1 fruit fly cellular context compared by ENCODE assay signal in the genomic region with DNA sequence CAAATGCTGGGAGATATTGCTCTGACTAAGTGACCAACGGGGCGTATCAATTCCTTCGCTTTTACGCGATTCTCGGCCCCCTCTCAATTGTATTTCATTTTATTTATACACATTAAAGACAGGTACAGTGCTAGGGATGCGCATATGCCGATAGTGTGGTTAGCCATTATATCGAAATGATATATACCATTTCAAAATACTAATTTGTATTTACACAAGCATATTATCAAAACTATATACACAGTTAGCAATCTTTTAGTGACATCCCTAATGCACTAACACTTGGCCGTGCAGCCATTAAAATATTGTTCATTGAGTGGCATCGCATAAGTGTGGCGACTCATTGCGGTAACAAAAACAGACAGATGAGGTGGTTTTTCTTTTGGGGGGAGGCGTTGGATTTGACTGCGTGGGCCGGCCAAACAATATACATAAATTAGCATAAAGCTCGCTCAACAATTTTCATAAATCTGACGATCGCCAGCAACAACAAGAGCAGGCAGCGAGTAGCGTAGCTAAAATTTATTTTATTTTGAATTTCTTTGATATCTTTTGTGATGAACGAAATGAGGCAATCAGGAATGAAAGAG.
TF ChIP-seq lines count a peak whose summit lies in the region.

No protein-coding gene starts in this region.

TF ChIP-seq in whole organism, embryonic, 481 proteins besides CTCF, POLR2A, EP300 and RAD21 (continued from another document and continues in another):
- TF ChIP-seq CG32532 (GFP tag; IDR thresholded peaks at IDR 0.05; lab: Robert Waterston, UW) (peak; percentile 74), Nf-YC (tag; optimal IDR thresholded peaks at IDR 0.05; lab: Kevin White, UChicago) (no peak), CG30020 (tag; optimal IDR thresholded peaks at IDR 0.05; lab: Kevin White, UChicago) (no peak), CkIIα-i1 (GFP tag; IDR thresholded peaks at IDR 0.05; lab: Robert Waterston, UW) (no peak), jumu (GFP tag; optimal IDR thresholded peaks at IDR 0.05; lab: Kevin White, UChicago) (no peak), ash1 (GFP tag; optimal IDR thresholded peaks at IDR 0.05; lab: Kevin White, UChicago) (no peak), CG17328 (GFP tag; IDR thresholded peaks at IDR 0.05; lab: Robert Waterston, UW) (no peak), bbx (GFP tag; IDR thresholded peaks at IDR 0.05; lab: Robert Waterston, UW; ENCODE audit: partially characterized antibody) (no peak), cad (GFP tag; optimal IDR thresholded peaks at IDR 0.05; lab: Kevin White, UChicago) (no peak), CG11696 (GFP tag; IDR thresholded peaks at IDR 0.05; lab: Robert Waterston, UW) (no peak), Nf-YA (GFP tag; IDR thresholded peaks at IDR 0.05; lab: Robert Waterston, UW) (no peak), CG6683 (GFP tag; optimal IDR thresholded peaks at IDR 0.05; lab: Kevin White, UChicago) (no peak), Hmr (GFP tag; optimal IDR thresholded peaks at IDR 0.05; lab: Kevin White, UChicago) (no peak), phol (tag; optimal IDR thresholded peaks at IDR 0.05; lab: Kevin White, UChicago) (peak; percentile 10), Hsf (GFP tag; optimal IDR thresholded peaks at IDR 0.05; lab: Kevin White, UChicago) (no peak), CG2202 (tag; optimal IDR thresholded peaks at IDR 0.05; lab: Kevin White, UChicago) (no peak), sens (GFP tag; lab: Kevin White, UChicago) (peak; percentile 85), CrebB (tag; optimal IDR thresholded peaks at IDR 0.05; lab: Kevin White, UChicago) (no peak), shn (GFP tag; optimal IDR thresholded peaks at IDR 0.05; lab: Kevin White, UChicago) (no peak), CG3407 (GFP tag; optimal IDR thresholded peaks at IDR 0.05; lab: Kevin White, UChicago) (no peak), Hand (GFP tag; optimal IDR thresholded peaks at IDR 0.05; lab: Kevin White, UChicago) (no peak), dysf (GFP tag; IDR thresholded peaks at IDR 0.05; lab: Robert Waterston, UW) (peak; percentile 63; the same call in 2 of the 3 replicates), PHDP (tag; optimal IDR thresholded peaks at IDR 0.05; lab: Kevin White, UChicago) (no peak), az2 (GFP tag; optimal IDR thresholded peaks at IDR 0.05; lab: Kevin White, UChicago) (no peak), rib (GFP tag; IDR thresholded peaks at IDR 0.05; lab: Robert Waterston, UW) (no peak), CG18011 (GFP tag; optimal IDR thresholded peaks at IDR 0.05; lab: Kevin White, UChicago) (no peak), scrt (GFP tag; optimal IDR thresholded peaks at IDR 0.05; lab: Kevin White, UChicago) (no peak), HLH54F (GFP tag; optimal IDR thresholded peaks at IDR 0.05; lab: Kevin White, UChicago) (no peak), esg (GFP tag; conservative IDR thresholded peaks at IDR 0.05; lab: Robert Waterston, UW) (0 out of 2 replicates have a peak, but pooled peaks have one; percentile 16), Nf-YB (GFP tag; optimal IDR thresholded peaks at IDR 0.05; lab: Kevin White, UChicago) (no peak), CG12071 (GFP tag; optimal IDR thresholded peaks at IDR 0.05; lab: Kevin White, UChicago) (no peak), B-H1 (GFP tag; IDR thresholded peaks at IDR 0.05; lab: Robert Waterston, UW) (no peak), CG17359 (tag; optimal IDR thresholded peaks at IDR 0.05; lab: Kevin White, UChicago) (peak; percentile 41), gce (GFP tag; IDR thresholded peaks at IDR 0.05; lab: Robert Waterston, UW) (no peak), lilli (GFP tag; optimal IDR thresholded peaks at IDR 0.05; lab: Kevin White, UChicago) (no peak), klu (GFP tag; IDR thresholded peaks at IDR 0.05; lab: Robert Waterston, UW) (no peak), Max (GFP tag; optimal IDR thresholded peaks at IDR 0.05; lab: Kevin White, UChicago) (no peak), CG5953 (GFP tag; IDR thresholded peaks at IDR 0.05; lab: Robert Waterston, UW) (no peak), CG12942 (GFP tag; optimal IDR thresholded peaks at IDR 0.05; lab: Kevin White, UChicago) (no peak), CG10209 (GFP tag; optimal IDR thresholded peaks at IDR 0.05; lab: Kevin White, UChicago) (peak; percentile 17), CG18476 (GFP tag; optimal IDR thresholded peaks at IDR 0.05; lab: Kevin White, UChicago) (no peak), CG12299 (tag; optimal IDR thresholded peaks at IDR 0.05; lab: Kevin White, UChicago) (no peak), run (tag; optimal IDR thresholded peaks at IDR 0.05; lab: Kevin White, UChicago) (peak; percentile 18), seq (GFP tag; IDR thresholded peaks at IDR 0.05; lab: Robert Waterston, UW) (no peak), zf30C (GFP tag; optimal IDR thresholded peaks at IDR 0.05; lab: Kevin White, UChicago) (no peak), amos (GFP tag; IDR thresholded peaks at IDR 0.05; lab: Robert Waterston, UW; ENCODE audit: partially characterized antibody) (no peak), her (GFP tag; optimal IDR thresholded peaks at IDR 0.05; lab: Kevin White, UChicago) (no peak), D19A (tag; optimal IDR thresholded peaks at IDR 0.05; lab: Kevin White, UChicago) (no peak), CG2875 (GFP tag; optimal IDR thresholded peaks at IDR 0.05; lab: Kevin White, UChicago) (no peak), crol (GFP tag; IDR thresholded peaks at IDR 0.05; lab: Robert Waterston, UW) (no peak), br (optimal IDR thresholded peaks at IDR 0.05; lab: Kevin White, UChicago) (no peak), CG7271 (tag; optimal IDR thresholded peaks at IDR 0.05; lab: Kevin White, UChicago) (no peak), CG33213 (GFP tag; optimal IDR thresholded peaks at IDR 0.05; lab: Kevin White, UChicago) (no peak), Myb (GFP tag; optimal IDR thresholded peaks at IDR 0.05; lab: Kevin White, UChicago) (no peak), abd-A (tag; optimal IDR thresholded peaks at IDR 0.05; lab: Kevin White, UChicago) (no peak), onecut (GFP tag; IDR thresholded peaks at IDR 0.05; lab: Robert Waterston, UW) (no peak), tap (tag; optimal IDR thresholded peaks at IDR 0.05; lab: Kevin White, UChicago) (no peak), Tbp (GFP tag; optimal IDR thresholded peaks at IDR 0.05; lab: Kevin White, UChicago) (no peak), Gug (GFP tag; IDR thresholded peaks at IDR 0.05; lab: Robert Waterston, UW) (peak; percentile 18; the same call in 1 of the 4 replicates), CG4360 (GFP tag; IDR thresholded peaks at IDR 0.05; lab: Robert Waterston, UW) (no peak), CG8924 (tag; optimal IDR thresholded peaks at IDR 0.05; lab: Kevin White, UChicago) (peak; percentile 3), CG6791 (GFP tag; IDR thresholded peaks at IDR 0.05; lab: Robert Waterston, UW; ENCODE audit: partially characterized antibody) (no peak), vvl (GFP tag; IDR thresholded peaks at IDR 0.05; lab: Robert Waterston, UW) (peak; percentile 36; the same call in 1 of the 2 replicates), kni (GFP tag; optimal IDR thresholded peaks at IDR 0.05; lab: Kevin White, UChicago) (no peak), CG4730 (GFP tag; IDR thresholded peaks at IDR 0.05; lab: Robert Waterston, UW) (0 out of 2 replicates have a peak, but pooled peaks have one; percentile 18), pros (GFP tag; optimal IDR thresholded peaks at IDR 0.05; lab: Kevin White, UChicago) (no peak), sima (GFP tag; optimal IDR thresholded peaks at IDR 0.05; lab: Kevin White, UChicago) (no peak), Meics (GFP tag; optimal IDR thresholded peaks at IDR 0.05; lab: Kevin White, UChicago) (peak; percentile 18), toy (GFP tag; IDR thresholded peaks at IDR 0.05; lab: Robert Waterston, UW) (no peak), jing (GFP tag; optimal IDR thresholded peaks at IDR 0.05; lab: Kevin White, UChicago) (no peak), tx (GFP tag; optimal IDR thresholded peaks at IDR 0.05; lab: Kevin White, UChicago) (no peak), CG9609 (GFP tag; optimal IDR thresholded peaks at IDR 0.05; lab: Kevin White, UChicago) (no peak), CG10321 (GFP tag; IDR thresholded peaks at IDR 0.05; lab: Robert Waterston, UW) (no peak), dati (GFP tag; IDR thresholded peaks at IDR 0.05; lab: Robert Waterston, UW) (no peak), so (GFP tag; IDR thresholded peaks at IDR 0.05; lab: Robert Waterston, UW) (0 out of 3 replicates have a peak, but pooled peaks have one; percentile 17), CG6765 (GFP tag; optimal IDR thresholded peaks at IDR 0.05; lab: Kevin White, UChicago) (no peak), CG5180 (GFP tag; optimal IDR thresholded peaks at IDR 0.05; lab: Kevin White, UChicago) (no peak), Neu2 (GFP tag; optimal IDR thresholded peaks at IDR 0.05; lab: Kevin White, UChicago; ENCODE audit: borderline replicate concordance) (no peak), dimm (GFP tag; IDR thresholded peaks at IDR 0.05; lab: Robert Waterston, UW) (no peak), pan (optimal IDR thresholded peaks at IDR 0.05; lab: Kevin White, UChicago) (no peak), pan (GFP tag; optimal IDR thresholded peaks at IDR 0.05 in 1 of 2, IDR thresholded peaks at IDR 0.05 in 1 of 2) (peak in 1 of 2 experiments; percentile 37), CG34422 (GFP tag; IDR thresholded peaks at IDR 0.05; lab: Robert Waterston, UW) (no peak), odd (GFP tag; optimal IDR thresholded peaks at IDR 0.05; lab: Kevin White, UChicago) (no peak), CG11456 (GFP tag; IDR thresholded peaks at IDR 0.05; lab: Robert Waterston, UW) (no peak), CG6175 (GFP tag; IDR thresholded peaks at IDR 0.05; lab: Robert Waterston, UW) (no peak; the same call in 2 of the 3 replicates), ken (GFP tag; IDR thresholded peaks at IDR 0.05; lab: Robert Waterston, UW) (no peak), CG9797 (GFP tag; optimal IDR thresholded peaks at IDR 0.05; lab: Kevin White, UChicago) (no peak), CG11723 (GFP tag; optimal IDR thresholded peaks at IDR 0.05; lab: Kevin White, UChicago) (no peak), CG15011 (GFP tag; optimal IDR thresholded peaks at IDR 0.05; lab: Kevin White, UChicago) (no peak), schlank (tag; optimal IDR thresholded peaks at IDR 0.05; lab: Kevin White, UChicago) (no peak), Lhr (GFP tag; optimal IDR thresholded peaks at IDR 0.05; lab: Kevin White, UChicago) (no peak), CG12219 (GFP tag; optimal IDR thresholded peaks at IDR 0.05; lab: Kevin White, UChicago) (no peak), CG16863 (GFP tag; optimal IDR thresholded peaks at IDR 0.05; lab: Kevin White, UChicago) (no peak), wek (GFP tag; optimal IDR thresholded peaks at IDR 0.05; lab: Kevin White, UChicago) (no peak), Bteb2 (GFP tag; optimal IDR thresholded peaks at IDR 0.05; lab: Kevin White, UChicago) (no peak), HHEX (GFP tag; optimal IDR thresholded peaks at IDR 0.05; lab: Kevin White, UChicago) (no peak), CG34376 (GFP tag; optimal IDR thresholded peaks at IDR 0.05; lab: Kevin White, UChicago) (no peak), CG15073 (GFP tag; optimal IDR thresholded peaks at IDR 0.05; lab: Kevin White, UChicago) (no peak), Pdp1 (GFP tag; optimal IDR thresholded peaks at IDR 0.05; lab: Kevin White, UChicago) (peak in 1 of 2 experiments; percentile 43), crc (GFP tag; optimal IDR thresholded peaks at IDR 0.05; lab: Kevin White, UChicago) (no peak), Dp (GFP tag; optimal IDR thresholded peaks at IDR 0.05; lab: Kevin White, UChicago) (no peak), chinmo (GFP tag; IDR thresholded peaks at IDR 0.05; lab: Robert Waterston, UW; ENCODE audit: partially characterized antibody) (no peak), Doc2 (GFP tag; IDR thresholded peaks at IDR 0.05; lab: Robert Waterston, UW) (no peak), prd (optimal IDR thresholded peaks at IDR 0.05; lab: Kevin White, UChicago) (no peak), prd (GFP tag; IDR thresholded peaks at IDR 0.05; lab: Robert Waterston, UW) (peak; percentile 56; the same call in 2 of the 3 replicates), vnd (GFP tag; IDR thresholded peaks at IDR 0.05; lab: Robert Waterston, UW; ENCODE audit: partially characterized antibody) (0 out of 3 replicates have a peak, but pooled peaks have one; percentile 21), CG7372 (GFP tag; IDR thresholded peaks at IDR 0.05; lab: Robert Waterston, UW) (0 out of 2 replicates have a peak, but pooled peaks have one; percentile 24), D19B (GFP tag; optimal IDR thresholded peaks at IDR 0.05; lab: Kevin White, UChicago) (no peak), grn (GFP tag; optimal IDR thresholded peaks at IDR 0.05; lab: Kevin White, UChicago) (no peak), Ptx1 (GFP tag; IDR thresholded peaks at IDR 0.05; lab: Robert Waterston, UW) (peak; percentile 44), ato (GFP tag; IDR thresholded peaks at IDR 0.05; lab: Robert Waterston, UW; ENCODE audit: partially characterized antibody) (no peak), Dbx (GFP tag; IDR thresholded peaks at IDR 0.05; lab: Robert Waterston, UW) (peak; percentile 66; the same call in 2 of the 3 replicates), HLHmδ (GFP tag; optimal IDR thresholded peaks at IDR 0.05; lab: Kevin White, UChicago) (no peak), CG7786 (GFP tag; optimal IDR thresholded peaks at IDR 0.05; lab: Kevin White, UChicago) (no peak), bsh (GFP tag; optimal IDR thresholded peaks at IDR 0.05; lab: Kevin White, UChicago) (peak in 1 of 2 experiments; percentile 23), E2f2 (GFP tag; IDR thresholded peaks at IDR 0.05; lab: Robert Waterston, UW) (no peak), Lpt (GFP tag; optimal IDR thresholded peaks at IDR 0.05; lab: Kevin White, UChicago) (no peak), dpn (GFP tag; optimal IDR thresholded peaks at IDR 0.05; lab: Kevin White, UChicago) (no peak), danr (GFP tag; IDR thresholded peaks at IDR 0.05; lab: Robert Waterston, UW) (no peak), repo (GFP tag; optimal IDR thresholded peaks at IDR 0.05; lab: Kevin White, UChicago) (no peak), B-H2 (GFP tag; optimal IDR thresholded peaks at IDR 0.05; lab: Kevin White, UChicago) (no peak), Fer2 (tag; optimal IDR thresholded peaks at IDR 0.05; lab: Kevin White, UChicago) (no peak), Kr (GFP tag; optimal IDR thresholded peaks at IDR 0.05; lab: Kevin White, UChicago) (no peak), mam (GFP tag; optimal IDR thresholded peaks at IDR 0.05; lab: Kevin White, UChicago) (no peak), CG31441 (GFP tag; IDR thresholded peaks at IDR 0.05; lab: Robert Waterston, UW) (0 out of 2 replicates have a peak, but pooled peaks have one; percentile 16), CG34224 (GFP tag; IDR thresholded peaks at IDR 0.05; lab: Robert Waterston, UW; ENCODE audit: partially characterized antibody) (no peak), CG8089 (GFP tag; optimal IDR thresholded peaks at IDR 0.05; lab: Kevin White, UChicago) (no peak), Doc3 (GFP tag; IDR thresholded peaks at IDR 0.05; lab: Robert Waterston, UW; ENCODE audit: partially characterized antibody) (no peak)
